Worm (Caenorhabditis elegans) whole organism, young adult: ENCODE data around the gene suf-1.

Experiments used
- C17E4.6 ChIP-seq: fragments of 200-800 bp; sonication (Bioruptor generic); IDR thresholded peaks from 2 replicates; pipeline ENCODE4 v1.3.6; 2022; ENCODE audit warnings: missing genetic modification reagents, missing genetic modification characterization, missing compliant biosample characterization
- F33H1.4 ChIP-seq: fragments of 200-800 bp; sonication (Bioruptor generic); IDR thresholded peaks from 2 replicates; pipeline ENCODE4 v1.3.6; 2022; ENCODE audit warnings: missing genetic modification reagents, missing genetic modification characterization, missing compliant biosample characterization
- F37B4.10 ChIP-seq: fragments of 200-800 bp; sonication (Bioruptor generic); IDR thresholded peaks from 2 replicates; pipeline ENCODE4 v1.3.6; 2022; ENCODE audit warnings: missing genetic modification characterization, missing compliant biosample characterization
- F49E8.2 ChIP-seq: sonication (generic microtip); optimal IDR thresholded peaks from 3 replicates; lab custom pipeline; 2017; ENCODE audit warnings: missing genetic modification characterization, mild to moderate bottlenecking, missing compliant biosample characterization, antibody characterized with exemption, moderate library complexity; ENCODE audit not compliant: insufficient read depth
- F55B11.4 ChIP-seq: sonication (generic microtip); optimal IDR thresholded peaks from 2 replicates; lab custom pipeline; 2016; ENCODE audit warnings: missing compliant biosample characterization, missing genetic modification characterization, borderline replicate concordance; ENCODE audit not compliant: insufficient read depth
- T07F8.4 ChIP-seq: sonication (generic microtip); optimal IDR thresholded peaks from 2 replicates; lab custom pipeline; 2016; ENCODE audit warnings: mild to moderate bottlenecking, missing genetic modification characterization, moderate library complexity, missing compliant biosample characterization
- T26A5.8 ChIP-seq: sonication (generic microtip); optimal IDR thresholded peaks from 2 replicates; lab custom pipeline; 2016; ENCODE audit warnings: missing genetic modification characterization, missing compliant biosample characterization
- Y56A3A.18 ChIP-seq: fragments of 200-800 bp; sonication (Bioruptor generic); IDR thresholded peaks from 2 replicates; pipeline ENCODE4 v1.3.6; 2022; ENCODE audit warnings: missing genetic modification reagents, missing genetic modification characterization, missing compliant biosample characterization
- Y67H2A.10 ChIP-seq: fragments of 200-800 bp; sonication (Bioruptor generic); conservative IDR thresholded peaks from 2 replicates; pipeline ENCODE4 v1.3.6; 2022; ENCODE audit warnings: missing genetic modification reagents, missing genetic modification characterization, missing compliant biosample characterization
- ZK185.1 ChIP-seq: sonication (generic microtip); optimal IDR thresholded peaks from 2 replicates; lab custom pipeline; 2016; ENCODE audit warnings: mild to moderate bottlenecking, missing genetic modification characterization, missing compliant biosample characterization; ENCODE audit not compliant: poor library complexity, severe bottlenecking
- akir-1 ChIP-seq: fragments of 200-800 bp; sonication (Bioruptor generic); optimal IDR thresholded peaks from 2 replicates; lab custom pipeline; 2018; ENCODE audit warnings: mild to moderate bottlenecking, missing genetic modification characterization, moderate library complexity, missing compliant biosample characterization
- athp-1 ChIP-seq: sonication (generic microtip); optimal IDR thresholded peaks from 2 replicates; lab custom pipeline; 2017; ENCODE audit warnings: mild to moderate bottlenecking, missing genetic modification characterization, missing compliant biosample characterization
- attf-5 ChIP-seq: fragments of 200-800 bp; sonication (Bioruptor generic); optimal IDR thresholded peaks from 2 replicates; lab custom pipeline; 2018; ENCODE audit warnings: mild to moderate bottlenecking, missing genetic modification characterization, missing compliant biosample characterization
- ccch-3 ChIP-seq: fragments of 200-800 bp; sonication (Bioruptor generic); optimal IDR thresholded peaks from 2 replicates; lab custom pipeline; 2018; ENCODE audit warnings: mild to moderate bottlenecking, missing genetic modification characterization, missing compliant biosample characterization
- cebp-1 ChIP-seq, 2 experiments: fragments of 200-800 bp in 1 of 2; sonication (Bioruptor generic) in 1 of 2; sonication (generic microtip) in 1 of 2; IDR thresholded peaks in 1 of 2; optimal IDR thresholded peaks in 1 of 2; 2 replicates each; pipeline versions ENCODE4 v1.3.6 to Lab custom; 2017 to 2022; ENCODE audit warnings: missing compliant biosample characterization in 2 of 2, missing genetic modification characterization in 2 of 2, mild to moderate bottlenecking in 1 of 2, missing genetic modification reagents in 1 of 2, moderate library complexity in 1 of 2
- ceh-27 ChIP-seq: fragments of 200-800 bp; sonication (Bioruptor generic); optimal IDR thresholded peaks from 2 replicates; lab custom pipeline; 2018; ENCODE audit warnings: mild to moderate bottlenecking, missing genetic modification characterization, moderate library complexity, missing compliant biosample characterization
- ceh-40 ChIP-seq: fragments of 200-800 bp; sonication (Bioruptor generic); IDR thresholded peaks from 2 replicates; pipeline ENCODE4 v1.3.6; 2022; ENCODE audit warnings: missing genetic modification characterization, missing compliant biosample characterization
- ceh-91 ChIP-seq: fragments of 200-800 bp; sonication (Bioruptor generic); IDR thresholded peaks from 2 replicates; pipeline ENCODE4 v1.3.6; 2022; ENCODE audit warnings: missing genetic modification reagents, missing genetic modification characterization, missing compliant biosample characterization
- chd-7 ChIP-seq: sonication (generic microtip); optimal IDR thresholded peaks from 2 replicates; lab custom pipeline; 2016; ENCODE audit warnings: mild to moderate bottlenecking, missing genetic modification characterization, moderate library complexity, missing compliant biosample characterization
- die-1 ChIP-seq: sonication (generic microtip); optimal IDR thresholded peaks from 2 replicates; lab custom pipeline; 2016; ENCODE audit warnings: missing genotype, mild to moderate bottlenecking, missing genetic modification characterization, missing compliant biosample characterization
- efl-1 ChIP-seq: fragments of 150-350 bp; optimal IDR thresholded peaks from 2 replicates; lab custom pipeline; 2014; ENCODE audit warnings: missing biosample characterization, missing genetic modification reagents, missing genetic modification characterization
- him-1 ChIP-seq: sonication (generic microtip); optimal IDR thresholded peaks from 2 replicates; lab custom pipeline; 2016; ENCODE audit warnings: missing genotype, missing genetic modification reagents, missing genetic modification characterization, missing compliant biosample characterization
- hrde-1 ChIP-seq: sonication (generic microtip); optimal IDR thresholded peaks from 2 replicates; lab custom pipeline; 2016; ENCODE audit warnings: missing genetic modification characterization, mild to moderate bottlenecking, missing compliant biosample characterization, moderate library complexity, missing genotype, missing genetic modification reagents, borderline replicate concordance
- hsf-1 ChIP-seq: fragments of 200-800 bp; sonication (Bioruptor generic); IDR thresholded peaks from 2 replicates; pipeline ENCODE4 v1.3.6; 2022; ENCODE audit warnings: missing genetic modification reagents, missing genetic modification characterization, missing compliant biosample characterization
- lag-1 ChIP-seq: fragments of 200-800 bp; sonication (Bioruptor generic); IDR thresholded peaks from 2 replicates; pipeline ENCODE4 v1.3.6; 2022; ENCODE audit warnings: missing genetic modification reagents, missing genetic modification characterization, missing compliant biosample characterization
- let-607 ChIP-seq, 2 experiments: fragments of 200-800 bp in 1 of 2; sonication (Bioruptor generic) in 1 of 2; sonication (generic microtip) in 1 of 2; optimal IDR thresholded peaks; 2 replicates each; lab custom pipeline; 2016 to 2018; ENCODE audit warnings: mild to moderate bottlenecking in 2 of 2, missing compliant biosample characterization in 2 of 2, missing genetic modification characterization in 2 of 2, moderate library complexity in 2 of 2, missing genotype in 1 of 2
- lin-35 ChIP-seq, 3 experiments: fragments of 150-350 bp in 2 of 3; sonication (generic microtip) in 1 of 3; optimal IDR thresholded peaks; 2 replicates each; lab custom pipeline; 2014 to 2018; ENCODE audit warnings: missing biosample characterization in 3 of 3, missing genetic modification characterization in 3 of 3, missing genetic modification reagents in 3 of 3
- lin-40 ChIP-seq: sonication (generic microtip); optimal IDR thresholded peaks from 2 replicates; lab custom pipeline; 2016; ENCODE audit warnings: missing genetic modification characterization, mild to moderate bottlenecking, missing compliant biosample characterization, missing genotype, missing genetic modification reagents
- lin-54 ChIP-seq: fragments of 200-800 bp; sonication (Bioruptor generic); optimal IDR thresholded peaks from 2 replicates; lab custom pipeline; 2018; ENCODE audit warnings: mild to moderate bottlenecking, missing genetic modification characterization, missing compliant biosample characterization
- lir-1 ChIP-seq: fragments of 200-800 bp; sonication (Bioruptor generic); conservative IDR thresholded peaks from 2 replicates; pipeline ENCODE4 v1.3.6; 2022; ENCODE audit warnings: missing genetic modification reagents, missing genetic modification characterization, missing compliant biosample characterization
- lsl-1 ChIP-seq: fragments of 200-800 bp; sonication (Bioruptor generic); optimal IDR thresholded peaks from 2 replicates; lab custom pipeline; 2018; ENCODE audit warnings: mild to moderate bottlenecking, missing genetic modification characterization, moderate library complexity, missing compliant biosample characterization
- lsy-27 ChIP-seq: sonication (generic microtip); optimal IDR thresholded peaks from 2 replicates; lab custom pipeline; 2017; ENCODE audit warnings: missing genetic modification characterization, mild to moderate bottlenecking, missing compliant biosample characterization, antibody characterized with exemption, missing genotype, borderline replicate concordance; ENCODE audit not compliant: insufficient read depth
- madf-10 ChIP-seq: sonication (generic microtip); optimal IDR thresholded peaks from 2 replicates; lab custom pipeline; 2016; ENCODE audit warnings: mild to moderate bottlenecking, missing genetic modification characterization, missing compliant biosample characterization
- madf-6 ChIP-seq: fragments of 200-800 bp; sonication (Bioruptor generic); IDR thresholded peaks from 2 replicates; pipeline ENCODE4 v1.3.6; 2022; ENCODE audit warnings: missing genetic modification reagents, missing genetic modification characterization, missing compliant biosample characterization
- mcd-1 ChIP-seq: fragments of 200-800 bp; sonication (Bioruptor generic); IDR thresholded peaks from 2 replicates; pipeline ENCODE4 v1.3.6; 2022; ENCODE audit warnings: missing genetic modification reagents, missing genetic modification characterization, missing compliant biosample characterization
- mxl-1 ChIP-seq: sonication (generic microtip); optimal IDR thresholded peaks from 2 replicates; lab custom pipeline; 2016; ENCODE audit warnings: missing genetic modification characterization, missing compliant biosample characterization
- nhr-27 ChIP-seq: fragments of 200-800 bp; sonication (Bioruptor generic); optimal IDR thresholded peaks from 2 replicates; lab custom pipeline; 2018; ENCODE audit warnings: mild to moderate bottlenecking, missing genetic modification characterization, moderate library complexity, missing compliant biosample characterization
- nhr-80 ChIP-seq: sonication (generic microtip); optimal IDR thresholded peaks from 2 replicates; lab custom pipeline; 2016; ENCODE audit warnings: missing genetic modification characterization, missing compliant biosample characterization
- nhr-90 ChIP-seq: sonication (generic microtip); optimal IDR thresholded peaks from 2 replicates; lab custom pipeline; 2016; ENCODE audit warnings: missing genotype, mild to moderate bottlenecking, missing genetic modification characterization, missing compliant biosample characterization
- repo-1 ChIP-seq: sonication (generic microtip); optimal IDR thresholded peaks from 2 replicates; lab custom pipeline; 2017; ENCODE audit warnings: mild to moderate bottlenecking, missing genetic modification characterization, missing compliant biosample characterization
- snpc-4 ChIP-seq, 5 experiments: fragments of 150-350 bp in 1 of 5; sonication (generic microtip) in 4 of 5; optimal IDR thresholded peaks; 2 replicates each; lab custom pipeline; 2014 to 2018; ENCODE audit warnings: missing genetic modification characterization in 5 of 5, missing biosample characterization in 3 of 5, antibody characterized with exemption in 2 of 5, mild to moderate bottlenecking in 2 of 5, missing compliant biosample characterization in 2 of 5, missing genotype in 2 of 5, moderate library complexity in 2 of 5, missing genetic modification reagents in 1 of 5
- sptf-2 ChIP-seq: fragments of 200-800 bp; sonication (Bioruptor generic); optimal IDR thresholded peaks from 2 replicates; lab custom pipeline; 2018; ENCODE audit warnings: mild to moderate bottlenecking, missing genetic modification characterization, missing compliant biosample characterization
- zfh-2 ChIP-seq: fragments of 200-800 bp; sonication (Bioruptor generic); conservative IDR thresholded peaks from 2 replicates; pipeline ENCODE4 v1.3.6; 2022; ENCODE audit warnings: missing genetic modification reagents, missing genetic modification characterization, missing compliant biosample characterization
- ztf-26 ChIP-seq: sonication (generic microtip); optimal IDR thresholded peaks from 2 replicates; lab custom pipeline; 2017; ENCODE audit warnings: missing genetic modification characterization, missing compliant biosample characterization
- ztf-28 ChIP-seq: fragments of 200-800 bp; sonication (Bioruptor generic); IDR thresholded peaks from 2 replicates; pipeline ENCODE4 v1.3.6; 2022; ENCODE audit warnings: missing genetic modification reagents, missing genetic modification characterization, missing compliant biosample characterization
- ztf-6 ChIP-seq: fragments of 200-800 bp; sonication (Bioruptor generic); IDR thresholded peaks from 2 replicates; pipeline ENCODE4 v1.3.6; 2022; ENCODE audit warnings: missing genetic modification reagents, missing genetic modification characterization, missing compliant biosample characterization

Gene suf-1

DNA sequence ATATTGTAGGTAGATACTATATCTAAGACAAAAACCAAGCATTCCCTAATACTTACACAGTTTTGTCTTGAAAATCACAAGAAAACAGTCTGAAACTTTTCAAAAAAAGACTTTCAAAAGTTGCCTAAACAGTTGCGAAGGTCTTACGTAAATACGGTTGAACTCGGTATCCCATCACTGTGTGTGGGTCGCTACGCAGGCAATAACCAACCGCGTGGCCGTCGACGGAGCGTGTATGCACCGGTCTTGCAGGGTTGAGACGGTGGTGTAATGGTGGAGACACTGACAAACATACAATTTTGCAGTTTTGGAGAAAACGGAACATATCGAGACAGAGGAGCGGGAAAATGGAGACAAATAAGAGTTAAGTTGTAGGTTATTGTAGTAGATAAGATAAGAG lies 42.4 kb upstream of the suf-1 start, which contains the start of gene iff-2 (continued):
- TF ChIP-seq mcd-1, result peak; percentile 100
- TF ChIP-seq Y56A3A.18 (GFP tag; lab: Robert Waterston, UW), result peak; percentile 77; the same call in 1 of the 2 replicates
- TF ChIP-seq ccch-3 (GFP tag; lab: Kevin White, UChicago), result peak; percentile 39
- TF ChIP-seq Y67H2A.10 (GFP tag; lab: Robert Waterston, UW), result peak; percentile 94
- peak; percentile 29; the same call in 1 of the 2 replicates for TF ChIP-seq lag-1
- 0 out of 2 replicates have a peak, but pooled peaks have one; percentile 53 for TF ChIP-seq hsf-1
- peak; percentile 100 for TF ChIP-seq ceh-27 (GFP tag; lab: Kevin White, UChicago)
- peak; percentile 100 for TF ChIP-seq attf-5 (GFP tag; lab: Kevin White, UChicago)
- peak; percentile 65 for TF ChIP-seq T07F8.4
- no peak for TF ChIP-seq hrde-1 (tag; lab: Kevin White, UChicago)
- peak; percentile 95 for TF ChIP-seq nhr-90 (tag; lab: Kevin White, UChicago)
- TF ChIP-seq C17E4.6 (GFP tag; lab: Robert Waterston, UW), result peak; percentile 93
- peak; percentile 95 for TF ChIP-seq madf-10 (tag; lab: Kevin White, UChicago)
- TF ChIP-seq die-1 (tag; lab: Kevin White, UChicago), result peak; percentile 66
- no peak for TF ChIP-seq sptf-2 (GFP tag; lab: Kevin White, UChicago)
- peak; percentile 81 for TF ChIP-seq F33H1.4
- peak; percentile 98 for TF ChIP-seq lin-40 (tag; lab: Kevin White, UChicago)
- peak; percentile 95 for TF ChIP-seq zfh-2
- peak; percentile 99 for TF ChIP-seq let-607 (tag; optimal IDR thresholded peaks at IDR 0.05; lab: Kevin White, UChicago)
- peak; percentile 89 for TF ChIP-seq cebp-1 (GFP tag; IDR thresholded peaks at IDR 0.05; lab: Robert Waterston, UW)
- TF ChIP-seq cebp-1 (tag; optimal IDR thresholded peaks at IDR 0.05; lab: Kevin White, UChicago), result peak; percentile 97
- TF ChIP-seq nhr-27 (tag; lab: Kevin White, UChicago), result peak; percentile 62
- TF ChIP-seq akir-1, result peak; percentile 36
- TF ChIP-seq mxl-1, result no peak
- peak; percentile 98 for TF ChIP-seq ztf-26 (tag; lab: Kevin White, UChicago)
- TF ChIP-seq ztf-28 (GFP tag; lab: Robert Waterston, UW), result peak; percentile 72; the same call in 1 of the 2 replicates
- TF ChIP-seq lin-54, result peak; percentile 98
- peak; percentile 94 for TF ChIP-seq chd-7
- no peak for TF ChIP-seq F49E8.2 (tag; lab: Kevin White, UChicago)
- TF ChIP-seq efl-1 (GFP tag; lab: Kevin White, UChicago), result peak; percentile 56
- TF ChIP-seq F55B11.4 (tag; lab: Kevin White, UChicago), result no peak
- peak; percentile 100 for TF ChIP-seq nhr-80 (tag; lab: Kevin White, UChicago)
- TF ChIP-seq madf-6, result no peak
- TF ChIP-seq ztf-6 (GFP tag; lab: Robert Waterston, UW), result peak; percentile 95
- peak; percentile 29 to 96 (median 79) for TF ChIP-seq lin-35 (GFP tag; optimal IDR thresholded peaks at IDR 0.05; lab: Kevin White, UChicago)
- 0 out of 2 replicates have a peak, but pooled peaks have one; percentile 64 for TF ChIP-seq ceh-40
- no peak for TF ChIP-seq T26A5.8
- TF ChIP-seq lir-1 (GFP tag; lab: Robert Waterston, UW), result peak; percentile 97
- peak; percentile 89 for TF ChIP-seq athp-1 (tag; lab: Kevin White, UChicago)
- TF ChIP-seq repo-1 (tag; lab: Kevin White, UChicago), result peak; percentile 93
- peak; percentile 95 for TF ChIP-seq ZK185.1 (tag; lab: Kevin White, UChicago)
- TF ChIP-seq F37B4.10, result 0 out of 2 replicates have a peak, but pooled peaks have one; percentile 74
- TF ChIP-seq snpc-4 (GFP tag; optimal IDR thresholded peaks at IDR 0.05; lab: Kevin White, UChicago), result no peak
- TF ChIP-seq snpc-4 (tag; optimal IDR thresholded peaks at IDR 0.05; lab: Kevin White, UChicago), result peak in 3 of 4 experiments; percentile 84 to 89 (median 89)
- no peak for TF ChIP-seq lsl-1 (GFP tag; lab: Kevin White, UChicago)
- TF ChIP-seq lsy-27 (tag; lab: Kevin White, UChicago), result no peak
- peak; percentile 64 for TF ChIP-seq ceh-91 (GFP tag; lab: Robert Waterston, UW)
- TF ChIP-seq him-1 (tag; lab: Kevin White, UChicago), result no peak
